Worm (Caenorhabditis elegans): ENCODE measurements around the gene str-149.

The str-149 gene

ce11 chrV:16539666-16540065 lies 33.6 kb upstream of the str-149 start:
- TF ChIP-seq ets-7 (tag; optimal IDR thresholded peaks at IDR 0.05) (no peak), hmbx-1 (tag; optimal IDR thresholded peaks at IDR 0.05) (no peak), hnd-1 (tag; optimal IDR thresholded peaks at IDR 0.05) (no peak), hmg-4 (GFP tag; optimal IDR thresholded peaks at IDR 0.05) (no peak), ama-1 (optimal IDR thresholded peaks at IDR 0.05) (no peak), sea-1 (GFP tag; conservative IDR thresholded peaks at IDR 0.05) (no peak), tbx-37 (GFP tag; conservative IDR thresholded peaks at IDR 0.05) (no peak), flt-1 (GFP tag; IDR thresholded peaks at IDR 0.05) (no peak), F13C5.2 (tag; optimal IDR thresholded peaks at IDR 0.05) (no peak), aly-1 (tag; optimal IDR thresholded peaks at IDR 0.05) (no peak), tra-4 (tag; optimal IDR thresholded peaks at IDR 0.05) (no peak), ceh-36 (tag; optimal IDR thresholded peaks at IDR 0.05) (no peak), pes-1 (GFP tag; IDR thresholded peaks at IDR 0.05) (no peak), ceh-13 (GFP tag; optimal IDR thresholded peaks at IDR 0.05) (no peak), B0310.2 (tag; optimal IDR thresholded peaks at IDR 0.05) (no peak)

- TF ChIP-seq hmg-4 (GFP tag; optimal IDR thresholded peaks at IDR 0.05) = no peak
- TF ChIP-seq sea-1 (GFP tag; conservative IDR thresholded peaks at IDR 0.05) = no peak
- TF ChIP-seq tbx-11 (GFP tag; IDR thresholded peaks at IDR 0.05) = no peak
- TF ChIP-seq hnd-1 (tag; optimal IDR thresholded peaks at IDR 0.05) = no peak
- no peak for TF ChIP-seq hmbx-1 (tag; optimal IDR thresholded peaks at IDR 0.05)
- TF ChIP-seq F13C5.2 (tag; optimal IDR thresholded peaks at IDR 0.05) = no peak
- TF ChIP-seq ama-1 (optimal IDR thresholded peaks at IDR 0.05) = no peak
- no peak for TF ChIP-seq pes-1 (GFP tag; IDR thresholded peaks at IDR 0.05)
- TF ChIP-seq scrt-1 (GFP tag; IDR thresholded peaks at IDR 0.05) = no peak
- no peak for TF ChIP-seq ceh-36 (tag; optimal IDR thresholded peaks at IDR 0.05)
These were observed 32.6 kb upstream of the str-149 start for ce11 chrV:16540657-16541056.

- TF ChIP-seq F13C5.2 (tag; optimal IDR thresholded peaks at IDR 0.05) = no peak
- TF ChIP-seq scrt-1 (GFP tag; IDR thresholded peaks at IDR 0.05) = no peak
- no peak for TF ChIP-seq hnd-1 (tag; optimal IDR thresholded peaks at IDR 0.05)
- no peak for TF ChIP-seq ama-1 (optimal IDR thresholded peaks at IDR 0.05)
- no peak for TF ChIP-seq hmbx-1 (tag; optimal IDR thresholded peaks at IDR 0.05)
- TF ChIP-seq ceh-13 (GFP tag; optimal IDR thresholded peaks at IDR 0.05) = no peak
- no peak for TF ChIP-seq tbx-11 (GFP tag; IDR thresholded peaks at IDR 0.05)
- TF ChIP-seq pes-1 (GFP tag; IDR thresholded peaks at IDR 0.05) = no peak
- TF ChIP-seq aly-1 (tag; optimal IDR thresholded peaks at IDR 0.05) = no peak
- TF ChIP-seq B0310.2 (tag; optimal IDR thresholded peaks at IDR 0.05) = no peak
- TF ChIP-seq tra-4 (tag; optimal IDR thresholded peaks at IDR 0.05) = no peak
- no peak for TF ChIP-seq tbx-37 (GFP tag; conservative IDR thresholded peaks at IDR 0.05)
- no peak for TF ChIP-seq ceh-36 (tag; optimal IDR thresholded peaks at IDR 0.05)
- no peak for TF ChIP-seq ets-7 (tag; optimal IDR thresholded peaks at IDR 0.05)
- no peak for TF ChIP-seq sea-1 (GFP tag; conservative IDR thresholded peaks at IDR 0.05)
- TF ChIP-seq flt-1 (GFP tag; IDR thresholded peaks at IDR 0.05) = no peak
- TF ChIP-seq hmg-4 (GFP tag; optimal IDR thresholded peaks at IDR 0.05) = no peak
These were observed 22.6 kb upstream of the str-149 start, which contains the start of gene srbc-65 for ce11 chrV:16550680-16551079. Gene srbc-65 (plus strand): TSS chrV:16550980.

- no peak for TF ChIP-seq flt-1 (GFP tag; IDR thresholded peaks at IDR 0.05)
- peak; percentile 5 for TF ChIP-seq B0310.2 (tag; optimal IDR thresholded peaks at IDR 0.05)
- peak; percentile 13 for TF ChIP-seq hnd-1 (tag; optimal IDR thresholded peaks at IDR 0.05)
- TF ChIP-seq tra-4 (tag; optimal IDR thresholded peaks at IDR 0.05) = no peak
- peak; percentile 49 for TF ChIP-seq hmg-4 (GFP tag; optimal IDR thresholded peaks at IDR 0.05)
- no peak for TF ChIP-seq hmbx-1 (tag; optimal IDR thresholded peaks at IDR 0.05)
- peak; percentile 92 for TF ChIP-seq pes-1 (GFP tag; IDR thresholded peaks at IDR 0.05)
- TF ChIP-seq sea-1 (GFP tag; conservative IDR thresholded peaks at IDR 0.05) = peak; percentile 54; the same call in 1 of the 2 replicates
- peak; percentile 82 for TF ChIP-seq scrt-1 (GFP tag; IDR thresholded peaks at IDR 0.05)
- peak; percentile 74 for TF ChIP-seq tbx-11 (GFP tag; IDR thresholded peaks at IDR 0.05)
- peak; percentile 79 for TF ChIP-seq tbx-37 (GFP tag; conservative IDR thresholded peaks at IDR 0.05)
- TF ChIP-seq ets-7 (tag; optimal IDR thresholded peaks at IDR 0.05) = peak; percentile 2
- peak; percentile 16 for TF ChIP-seq aly-1 (tag; optimal IDR thresholded peaks at IDR 0.05)
- TF ChIP-seq ceh-13 (GFP tag; optimal IDR thresholded peaks at IDR 0.05) = peak; percentile 41
- TF ChIP-seq ama-1 (optimal IDR thresholded peaks at IDR 0.05) = no peak
These were observed 20.3 kb upstream of the str-149 start, which contains the start of gene Y32B12B.4 for ce11 chrV:16552929-16553328. Gene Y32B12B.4 (plus strand): TSS chrV:16553327.

ce11 chrV:16565639-16566038 lies 7.6 kb upstream of the str-149 start, which contains the start of gene sru-45:
Gene sru-45 (plus strand): TSS chrV:16565939.
- TF ChIP-seq tbx-37 (GFP tag; conservative IDR thresholded peaks at IDR 0.05) = no peak
- no peak for TF ChIP-seq ama-1 (optimal IDR thresholded peaks at IDR 0.05)
- TF ChIP-seq tbx-11 (GFP tag; IDR thresholded peaks at IDR 0.05) = no peak
- no peak for TF ChIP-seq F13C5.2 (tag; optimal IDR thresholded peaks at IDR 0.05)
- no peak for TF ChIP-seq aly-1 (tag; optimal IDR thresholded peaks at IDR 0.05)
- no peak for TF ChIP-seq pes-1 (GFP tag; IDR thresholded peaks at IDR 0.05)
- TF ChIP-seq ets-7 (tag; optimal IDR thresholded peaks at IDR 0.05) = no peak
- no peak for TF ChIP-seq hmg-4 (GFP tag; optimal IDR thresholded peaks at IDR 0.05)
- TF ChIP-seq tra-4 (tag; optimal IDR thresholded peaks at IDR 0.05) = no peak
- TF ChIP-seq flt-1 (GFP tag; IDR thresholded peaks at IDR 0.05) = no peak
- TF ChIP-seq hmbx-1 (tag; optimal IDR thresholded peaks at IDR 0.05) = no peak
- TF ChIP-seq B0310.2 (tag; optimal IDR thresholded peaks at IDR 0.05) = no peak
- no peak for TF ChIP-seq ceh-13 (GFP tag; optimal IDR thresholded peaks at IDR 0.05)
- no peak for TF ChIP-seq scrt-1 (GFP tag; IDR thresholded peaks at IDR 0.05)

ce11 chrV:16568056-16568455 lies 5.2 kb upstream of the str-149 start:
- TF ChIP-seq F13C5.2 (tag; optimal IDR thresholded peaks at IDR 0.05) (no peak), flt-1 (GFP tag; IDR thresholded peaks at IDR 0.05) (no peak), B0310.2 (tag; optimal IDR thresholded peaks at IDR 0.05) (no peak)

- TF ChIP-seq sea-1 (GFP tag; conservative IDR thresholded peaks at IDR 0.05) (no peak), hnd-1 (tag; optimal IDR thresholded peaks at IDR 0.05) (no peak), tra-4 (tag; optimal IDR thresholded peaks at IDR 0.05) (no peak), flt-1 (GFP tag; IDR thresholded peaks at IDR 0.05) (no peak), tbx-11 (GFP tag; IDR thresholded peaks at IDR 0.05) (no peak), aly-1 (tag; optimal IDR thresholded peaks at IDR 0.05) (no peak), pes-1 (GFP tag; IDR thresholded peaks at IDR 0.05) (no peak), hmg-4 (GFP tag; optimal IDR thresholded peaks at IDR 0.05) (no peak), B0310.2 (tag; optimal IDR thresholded peaks at IDR 0.05) (no peak), tbx-37 (GFP tag; conservative IDR thresholded peaks at IDR 0.05) (no peak), ets-7 (tag; optimal IDR thresholded peaks at IDR 0.05) (no peak), ceh-13 (GFP tag; optimal IDR thresholded peaks at IDR 0.05) (no peak), scrt-1 (GFP tag; IDR thresholded peaks at IDR 0.05) (no peak), hmbx-1 (tag; optimal IDR thresholded peaks at IDR 0.05) (no peak), ceh-36 (tag; optimal IDR thresholded peaks at IDR 0.05) (no peak), F13C5.2 (tag; optimal IDR thresholded peaks at IDR 0.05) (no peak)
These were observed 2.6 kb upstream of the str-149 start, which contains the start of gene nhr-233 for ce11 chrV:16570697-16571096. Gene nhr-233 (minus strand): TSS chrV:16570797.
